Fruit fly (Drosophila melanogaster) whole organism, embryonic: Measurements from ENCODE around the gene CG5160.

Experiments
- ATbp ChIP-seq: fragments of 200-800 bp; sonication (Bioruptor generic); optimal IDR thresholded peaks from 2 replicates; lab custom pipeline; 2017; ENCODE audit warnings: missing biosample characterization, mild to moderate bottlenecking, missing genetic modification characterization, missing genetic modification reagents
- CG12659 ChIP-seq: fragments of 200-800 bp; sonication (Bioruptor generic); optimal IDR thresholded peaks from 3 replicates; lab custom pipeline; 2017; ENCODE audit warnings: mild to moderate bottlenecking, missing biosample characterization, missing genetic modification reagents, missing genetic modification characterization
- CG15269 ChIP-seq: fragments of 200-800 bp; sonication (Bioruptor generic); optimal IDR thresholded peaks from 2 replicates; lab custom pipeline; 2018; ENCODE audit warnings: missing biosample characterization, mild to moderate bottlenecking, missing genetic modification characterization, moderate library complexity
- CG2120 ChIP-seq: fragments of 200-800 bp; sonication (Bioruptor generic); optimal IDR thresholded peaks from 3 replicates; lab custom pipeline; 2016; ENCODE audit warnings: missing biosample characterization, missing genetic modification characterization
- CG2199 ChIP-seq: fragments of 200-800 bp; sonication (Bioruptor generic); IDR thresholded peaks from 3 replicates; pipeline ENCODE4 v1.3.6; 2022; ENCODE audit warnings: missing biosample characterization, missing genetic modification characterization
- CG2712 ChIP-seq: fragments of 200-800 bp; optimal IDR thresholded peaks from 3 replicates; lab custom pipeline; 2019; ENCODE audit warnings: missing biosample characterization, mild to moderate bottlenecking, missing genetic modification characterization, moderate library complexity
- CG30403 ChIP-seq: fragments of 200-800 bp; sonication (Bioruptor generic); optimal IDR thresholded peaks from 3 replicates; lab custom pipeline; 2016; ENCODE audit warnings: missing biosample characterization, missing genetic modification characterization
- CG5245 ChIP-seq: fragments of 200-800 bp; sonication (Bioruptor generic); optimal IDR thresholded peaks from 3 replicates; lab custom pipeline; 2016; ENCODE audit warnings: missing biosample characterization, missing genetic modification characterization
- CG6791 ChIP-seq: fragments of 200-800 bp; sonication (Bioruptor generic); IDR thresholded peaks from 3 replicates; pipeline ENCODE4 v1.3.6; 2022; ENCODE audit warnings: missing biosample characterization, missing genetic modification characterization; ENCODE audit not compliant: partially characterized antibody
- CG7357 ChIP-seq: fragments of 200-800 bp; sonication (Bioruptor generic); IDR thresholded peaks from 3 replicates; pipeline ENCODE4 v1.3.6; 2022; ENCODE audit warnings: missing biosample characterization, missing genetic modification characterization
- CG8281 ChIP-seq: fragments of 200-800 bp; sonication (Bioruptor generic); optimal IDR thresholded peaks from 2 replicates; lab custom pipeline; 2018; ENCODE audit warnings: missing biosample characterization, mild to moderate bottlenecking, missing genetic modification characterization, moderate library complexity
- CG8359 ChIP-seq: fragments of 200-800 bp; sonication (Bioruptor generic); optimal IDR thresholded peaks from 2 replicates; lab custom pipeline; 2017; ENCODE audit warnings: missing biosample characterization, mild to moderate bottlenecking, missing genetic modification characterization, borderline replicate concordance
- CG8765 ChIP-seq: fragments of 200-800 bp; sonication (Bioruptor generic); IDR thresholded peaks from 2 replicates; pipeline ENCODE4 v1.3.6; 2022; ENCODE audit warnings: missing biosample characterization, missing genetic modification characterization
- CG9437 ChIP-seq: fragments of 200-800 bp; sonication (Bioruptor generic); optimal IDR thresholded peaks from 2 replicates; lab custom pipeline; 2018; ENCODE audit warnings: missing biosample characterization, mild to moderate bottlenecking, missing genetic modification characterization
- CTCF ChIP-seq: fragments of 200-800 bp; sonication (Bioruptor generic); optimal IDR thresholded peaks from 2 replicates; lab custom pipeline; 2017; ENCODE audit warnings: missing biosample characterization, mild to moderate bottlenecking, missing genetic modification characterization, moderate library complexity
- CoRest ChIP-seq: fragments of 200-800 bp; sonication (Bioruptor generic); optimal IDR thresholded peaks from 3 replicates; lab custom pipeline; 2018; ENCODE audit warnings: missing biosample characterization, mild to moderate bottlenecking, missing genetic modification characterization, moderate library complexity
- Dek ChIP-seq: fragments of 200-800 bp; sonication (Bioruptor generic); optimal IDR thresholded peaks from 3 replicates; lab custom pipeline; 2019; ENCODE audit warnings: missing biosample characterization, mild to moderate bottlenecking, missing genetic modification characterization, moderate library complexity
- Dp ChIP-seq: fragments of 200-800 bp; sonication (Bioruptor generic); optimal IDR thresholded peaks from 2 replicates; lab custom pipeline; 2018; ENCODE audit warnings: missing biosample characterization, mild to moderate bottlenecking, missing genetic modification characterization, moderate library complexity
- Fer1 ChIP-seq: fragments of 200-800 bp; sonication (Bioruptor generic); optimal IDR thresholded peaks from 2 replicates; lab custom pipeline; 2017; ENCODE audit warnings: missing biosample characterization, mild to moderate bottlenecking, missing genetic modification characterization
- Hr51 ChIP-seq, 2 experiments: fragments of 200-800 bp; sonication (Bioruptor generic); optimal IDR thresholded peaks; 2 replicates in 1 of 2; 3 replicates in 1 of 2; lab custom pipeline; 2016 to 2018; ENCODE audit warnings: missing biosample characterization in 2 of 2, missing genetic modification characterization in 2 of 2, mild to moderate bottlenecking in 1 of 2, moderate library complexity in 1 of 2
- Myb ChIP-seq: fragments of 200-800 bp; sonication (Bioruptor generic); optimal IDR thresholded peaks from 2 replicates; lab custom pipeline; 2016; ENCODE audit warnings: missing biosample characterization, missing genetic modification characterization
- Opbp ChIP-seq: fragments of 200-800 bp; sonication (Bioruptor generic); IDR thresholded peaks from 3 replicates; pipeline ENCODE4 v1.3.6; 2022; ENCODE audit warnings: missing biosample characterization, missing genetic modification characterization; ENCODE audit not compliant: partially characterized antibody
- Optix ChIP-seq: fragments of 200-800 bp; sonication (Bioruptor generic); IDR thresholded peaks from 3 replicates; pipeline ENCODE4 v1.3.6; 2022; ENCODE audit warnings: missing biosample characterization, missing genetic modification characterization
- Ptx1 ChIP-seq: fragments of 200-800 bp; sonication (Bioruptor generic); IDR thresholded peaks from 2 replicates; pipeline ENCODE4 v1.3.6; 2022; ENCODE audit warnings: missing biosample characterization, missing genetic modification characterization
- Trl ChIP-seq, 3 experiments: fragments of >200 bp in 2 of 3; fragments of 200-800 bp in 1 of 3; sonication (Bioruptor generic) in 1 of 3; optimal IDR thresholded peaks; 2 replicates in 1 of 3; 3 replicates in 2 of 3; lab custom pipeline; 2016 to 2017; ENCODE audit warnings: missing biosample characterization in 1 of 3, missing genetic modification characterization in 1 of 3
- bsh ChIP-seq, 2 experiments: fragments of 200-800 bp; sonication (Bioruptor generic); optimal IDR thresholded peaks; 2 replicates each; lab custom pipeline; 2017 to 2018; ENCODE audit warnings: mild to moderate bottlenecking in 2 of 2, missing biosample characterization in 2 of 2, missing genetic modification characterization in 2 of 2, moderate library complexity in 1 of 2
- cas ChIP-seq: fragments of 200-800 bp; sonication (Bioruptor generic); IDR thresholded peaks from 2 replicates; pipeline ENCODE4 v1.3.6; 2022; ENCODE audit warnings: missing biosample characterization, missing genetic modification characterization
- chm ChIP-seq: fragments of 200-800 bp; sonication (Bioruptor generic); IDR thresholded peaks from 2 replicates; pipeline ENCODE4 v1.3.6; 2022; ENCODE audit warnings: missing biosample characterization, missing genetic modification characterization
- ci ChIP-seq: fragments of 200-800 bp; sonication (Bioruptor generic); IDR thresholded peaks from 3 replicates; pipeline ENCODE4 v1.3.6; 2022; ENCODE audit warnings: missing biosample characterization, missing genetic modification characterization
- croc ChIP-seq: fragments of 200-800 bp; sonication (Bioruptor generic); conservative IDR thresholded peaks from 3 replicates; pipeline ENCODE4 v1.3.6; 2022; ENCODE audit warnings: missing biosample characterization, missing genetic modification characterization
- dysf ChIP-seq: fragments of 200-800 bp; sonication (Bioruptor generic); IDR thresholded peaks from 3 replicates; pipeline ENCODE4 v1.3.6; 2022; ENCODE audit warnings: missing biosample characterization, missing genetic modification characterization
- eve ChIP-seq, 2 experiments: fragments of >200 bp; optimal IDR thresholded peaks; 2 replicates each; lab custom pipeline; 2017; ENCODE audit warnings: missing biosample characterization in 2 of 2, missing genetic modification characterization in 2 of 2
- fd64A ChIP-seq: fragments of 200-800 bp; sonication (Bioruptor generic); optimal IDR thresholded peaks from 3 replicates; lab custom pipeline; 2018; ENCODE audit warnings: missing biosample characterization, mild to moderate bottlenecking, missing genetic modification characterization
- kay ChIP-seq: fragments of 200-800 bp; sonication (Bioruptor generic); optimal IDR thresholded peaks from 2 replicates; lab custom pipeline; 2016; ENCODE audit warnings: missing biosample characterization, missing genetic modification characterization
- lilli ChIP-seq: fragments of 200-800 bp; sonication (Bioruptor generic); optimal IDR thresholded peaks from 3 replicates; lab custom pipeline; 2016; ENCODE audit warnings: missing biosample characterization, missing genetic modification characterization
- nmo ChIP-seq: fragments of 200-800 bp; sonication (Bioruptor generic); optimal IDR thresholded peaks from 2 replicates; lab custom pipeline; 2018; ENCODE audit warnings: missing biosample characterization, mild to moderate bottlenecking, missing genetic modification characterization, moderate library complexity
- nom ChIP-seq: fragments of 200-800 bp; sonication (Bioruptor generic); optimal IDR thresholded peaks from 2 replicates; lab custom pipeline; 2017; ENCODE audit warnings: missing biosample characterization, missing genetic modification characterization, mild to moderate bottlenecking, moderate library complexity, missing genetic modification reagents
- onecut ChIP-seq: fragments of 200-800 bp; sonication (Bioruptor generic); IDR thresholded peaks from 2 replicates; pipeline ENCODE4 v1.3.6; 2022; ENCODE audit warnings: missing biosample characterization, missing genetic modification characterization
- stc ChIP-seq: fragments of 200-800 bp; sonication (Bioruptor generic); IDR thresholded peaks from 2 replicates; pipeline ENCODE4 v1.3.6; 2022; ENCODE audit warnings: missing biosample characterization, missing genetic modification characterization
- zen2 ChIP-seq: fragments of 200-800 bp; sonication (Bioruptor generic); IDR thresholded peaks from 3 replicates; pipeline ENCODE4 v1.3.6; 2022; ENCODE audit warnings: missing biosample characterization, missing genetic modification characterization; ENCODE audit not compliant: partially characterized antibody

Gene CG5160

DNA sequence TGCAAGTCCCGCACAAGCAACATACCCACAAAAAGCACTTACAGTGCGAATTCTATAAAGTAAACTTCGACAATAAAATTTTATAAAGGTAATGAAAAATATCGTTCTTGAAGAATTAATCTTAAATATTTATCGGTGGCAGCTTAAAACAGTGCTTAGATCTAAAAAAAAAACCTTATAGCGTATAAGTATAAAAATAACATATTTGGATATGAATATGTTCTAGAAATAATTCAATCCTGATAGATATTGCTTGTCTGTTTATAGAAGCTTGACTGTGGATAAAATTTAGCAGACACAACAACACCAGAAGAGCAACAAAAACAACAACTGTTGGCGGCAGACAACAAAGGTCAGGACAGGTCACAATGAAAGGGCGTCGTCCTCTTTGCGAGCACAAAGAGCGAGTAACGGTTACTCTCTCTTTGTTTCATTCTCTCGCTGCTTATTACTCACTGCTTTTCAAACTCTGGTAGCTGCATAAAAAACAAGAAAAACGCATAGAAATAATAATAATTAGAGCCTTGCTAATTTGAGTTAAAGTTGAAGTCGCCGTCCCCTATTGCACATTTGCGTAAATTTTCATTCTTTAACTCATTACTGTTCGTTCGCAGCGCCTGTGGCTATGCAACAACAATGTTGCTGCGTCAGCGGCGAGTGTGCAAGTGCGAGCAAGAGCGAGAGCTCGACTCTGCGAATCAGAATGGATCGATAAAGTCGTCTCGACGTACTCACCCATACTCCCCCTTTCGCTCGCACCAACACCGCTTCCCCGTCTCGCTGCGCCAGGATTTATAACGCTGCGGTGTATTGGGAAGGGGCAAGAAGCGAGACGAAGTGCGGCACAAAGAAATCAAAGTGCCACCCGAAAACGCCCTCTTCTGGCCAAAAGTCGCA is 21.1 kb upstream of the CG5160 start (continued):
- TF ChIP-seq CoRest (tag; lab: Kevin White, UChicago) (no peak), Myb (GFP tag; lab: Kevin White, UChicago) (no peak), CG12659 (GFP tag; lab: Kevin White, UChicago) (no peak), CG5245 (GFP tag; lab: Kevin White, UChicago) (no peak), chm (GFP tag; lab: Robert Waterston, UW) (no peak; the same call in 1 of the 2 replicates), Fer1 (GFP tag; lab: Kevin White, UChicago) (peak; percentile 12), croc (GFP tag; lab: Robert Waterston, UW) (no peak), CG6791 (GFP tag; lab: Robert Waterston, UW) (peak; percentile 70; the same call in 2 of the 3 replicates), CG7357 (GFP tag; lab: Robert Waterston, UW) (no peak), CG2199 (GFP tag; lab: Robert Waterston, UW) (0 out of 3 replicates have a peak, but pooled peaks have one; percentile 26), Dp (GFP tag; lab: Kevin White, UChicago) (no peak), CG8359 (GFP tag; lab: Kevin White, UChicago) (no peak), CG8765 (GFP tag; lab: Robert Waterston, UW) (no peak), nom (GFP tag; lab: Kevin White, UChicago) (peak; percentile 16), Ptx1 (GFP tag; lab: Robert Waterston, UW) (0 out of 2 replicates have a peak, but pooled peaks have one; percentile 34), Opbp (GFP tag; lab: Robert Waterston, UW) (0 out of 3 replicates have a peak, but pooled peaks have one; percentile 38), nmo (peak; percentile 16), zen2 (GFP tag; lab: Robert Waterston, UW) (0 out of 3 replicates have a peak, but pooled peaks have one; percentile 35), CG2120 (GFP tag; lab: Kevin White, UChicago) (peak; percentile 68), CG8281 (no peak), CTCF (GFP tag; lab: Kevin White, UChicago) (peak; percentile 89), bsh (GFP tag; optimal IDR thresholded peaks at IDR 0.05; lab: Kevin White, UChicago) (peak in 1 of 2 experiments; percentile 43), lilli (GFP tag; lab: Kevin White, UChicago) (peak; percentile 18), CG30403 (GFP tag; lab: Kevin White, UChicago) (peak; percentile 22), eve (GFP tag; optimal IDR thresholded peaks at IDR 0.05; lab: Kevin White, UChicago) (no peak), kay (GFP tag; lab: Kevin White, UChicago) (no peak), Trl (optimal IDR thresholded peaks at IDR 0.05; lab: Kevin White, UChicago) (peak; percentile 29 to 40), Trl (GFP tag; optimal IDR thresholded peaks at IDR 0.05; lab: Kevin White, UChicago) (no peak), fd64A (GFP tag; lab: Kevin White, UChicago) (no peak), stc (no peak), Dek (tag; lab: Kevin White, UChicago) (peak; percentile 13), dysf (0 out of 3 replicates have a peak, but pooled peaks have one; percentile 27), cas (no peak), ATbp (GFP tag; lab: Kevin White, UChicago) (no peak), Hr51 (GFP tag; optimal IDR thresholded peaks at IDR 0.05; lab: Kevin White, UChicago) (peak in 1 of 2 experiments; percentile 10), CG15269 (tag; lab: Kevin White, UChicago) (peak; percentile 48), CG2712 (tag; lab: Kevin White, UChicago) (peak; percentile 13), CG9437 (GFP tag; lab: Kevin White, UChicago) (no peak), ci (GFP tag; lab: Robert Waterston, UW) (0 out of 3 replicates have a peak, but pooled peaks have one; percentile 50), onecut (peak; percentile 99), Optix (GFP tag; lab: Robert Waterston, UW) (no peak)
